Fruit fly (Drosophila melanogaster) whole organism, embryonic: Measurements from ENCODE around the gene Nagk.

Source experiments
- Abd-B ChIP-seq: fragments of 200-800 bp; sonication (Bioruptor generic); optimal IDR thresholded peaks from 2 replicates; lab custom pipeline; 2018; ENCODE audit warnings: missing biosample characterization, mild to moderate bottlenecking, missing genetic modification characterization, moderate library complexity
- Antp ChIP-seq: fragments of 200-800 bp; sonication (Bioruptor generic); optimal IDR thresholded peaks from 3 replicates; lab custom pipeline; 2016; ENCODE audit warnings: missing biosample characterization, missing genetic modification characterization
- Atf3 ChIP-seq: fragments of 200-800 bp; sonication (Bioruptor generic); optimal IDR thresholded peaks from 3 replicates; lab custom pipeline; 2016; ENCODE audit warnings: missing biosample characterization, missing genetic modification characterization
- Bdp1 ChIP-seq: fragments of 200-800 bp; sonication (Bioruptor generic); optimal IDR thresholded peaks from 3 replicates; lab custom pipeline; 2016; ENCODE audit warnings: missing biosample characterization, missing genetic modification characterization
- CG10321 ChIP-seq: fragments of 200-800 bp; sonication (Bioruptor generic); IDR thresholded peaks from 2 replicates; pipeline ENCODE4 v1.3.6; 2022; ENCODE audit warnings: missing biosample characterization, missing genetic modification characterization
- CG12744 ChIP-seq: fragments of 200-800 bp; sonication (Bioruptor generic); optimal IDR thresholded peaks from 2 replicates; lab custom pipeline; 2016; ENCODE audit warnings: missing biosample characterization, missing genetic modification characterization
- CG14965 ChIP-seq: fragments of 200-800 bp; sonication (Bioruptor generic); optimal IDR thresholded peaks from 2 replicates; lab custom pipeline; 2016; ENCODE audit warnings: missing biosample characterization, missing genetic modification characterization, borderline replicate concordance
- CG15479 ChIP-seq: fragments of 200-800 bp; sonication (Bioruptor generic); optimal IDR thresholded peaks from 3 replicates; lab custom pipeline; 2019; ENCODE audit warnings: missing biosample characterization, mild to moderate bottlenecking, missing genetic modification characterization, moderate library complexity
- CG1602 ChIP-seq: fragments of 200-800 bp; sonication (Bioruptor generic); optimal IDR thresholded peaks from 3 replicates; lab custom pipeline; 2016; ENCODE audit warnings: missing biosample characterization, missing genetic modification characterization
- CG17802 ChIP-seq: fragments of 200-800 bp; sonication (Bioruptor generic); optimal IDR thresholded peaks from 2 replicates; lab custom pipeline; 2018; ENCODE audit warnings: missing biosample characterization, mild to moderate bottlenecking, missing genetic modification characterization, moderate library complexity
- CG1792 ChIP-seq: fragments of 200-800 bp; sonication (Bioruptor generic); optimal IDR thresholded peaks from 2 replicates; lab custom pipeline; 2016; ENCODE audit warnings: missing biosample characterization, missing genetic modification characterization
- CG2678 ChIP-seq: fragments of 200-800 bp; sonication (Bioruptor generic); optimal IDR thresholded peaks from 3 replicates; lab custom pipeline; 2019; ENCODE audit warnings: missing biosample characterization, mild to moderate bottlenecking, missing genetic modification characterization, moderate library complexity
- CG31388 ChIP-seq: fragments of 200-800 bp; sonication (Bioruptor generic); optimal IDR thresholded peaks from 2 replicates; lab custom pipeline; 2016; ENCODE audit warnings: missing biosample characterization, missing genetic modification characterization
- CG33557 ChIP-seq: fragments of 200-800 bp; sonication (Bioruptor generic); optimal IDR thresholded peaks from 2 replicates; lab custom pipeline; 2019; ENCODE audit warnings: missing biosample characterization, mild to moderate bottlenecking, missing genetic modification characterization, moderate library complexity
- CG4617 ChIP-seq: fragments of 200-800 bp; sonication (Bioruptor generic); optimal IDR thresholded peaks from 3 replicates; lab custom pipeline; 2016; ENCODE audit warnings: missing biosample characterization, missing genetic modification characterization, borderline replicate concordance
- CG6254 ChIP-seq: fragments of 200-800 bp; sonication (Bioruptor generic); optimal IDR thresholded peaks from 3 replicates; lab custom pipeline; 2017; ENCODE audit warnings: mild to moderate bottlenecking, missing biosample characterization, missing genetic modification reagents, missing genetic modification characterization
- CG7786 ChIP-seq: fragments of 200-800 bp; sonication (Bioruptor generic); optimal IDR thresholded peaks from 2 replicates; lab custom pipeline; 2016; ENCODE audit warnings: missing biosample characterization, missing genetic modification characterization
- CG8089 ChIP-seq: fragments of 200-800 bp; sonication (Bioruptor generic); optimal IDR thresholded peaks from 3 replicates; lab custom pipeline; 2016; ENCODE audit warnings: missing biosample characterization, missing genetic modification characterization
- CG9437 ChIP-seq: fragments of 200-800 bp; sonication (Bioruptor generic); optimal IDR thresholded peaks from 2 replicates; lab custom pipeline; 2018; ENCODE audit warnings: missing biosample characterization, mild to moderate bottlenecking, missing genetic modification characterization
- Dip3 ChIP-seq: fragments of 200-800 bp; sonication (Bioruptor generic); optimal IDR thresholded peaks from 3 replicates; lab custom pipeline; 2016; ENCODE audit warnings: missing biosample characterization, missing genetic modification characterization
- Ets65A ChIP-seq: fragments of 200-800 bp; sonication (Bioruptor generic); peaks from one replicate; lab custom pipeline; 2016; ENCODE audit warnings: missing biosample characterization, missing genetic modification characterization
- HLH3B ChIP-seq: fragments of 200-800 bp; sonication (Bioruptor generic); IDR thresholded peaks from 2 replicates; pipeline ENCODE4 v1.3.6; 2022; ENCODE audit warnings: missing biosample characterization, missing genetic modification characterization
- Mad ChIP-seq: fragments of 200-800 bp; sonication (Bioruptor generic); optimal IDR thresholded peaks from 2 replicates; lab custom pipeline; 2016; ENCODE audit warnings: missing biosample characterization, missing genetic modification characterization
- Neu2 ChIP-seq: fragments of 200-800 bp; sonication (Bioruptor generic); optimal IDR thresholded peaks from 3 replicates; lab custom pipeline; 2016; ENCODE audit warnings: missing biosample characterization, missing genetic modification characterization, borderline replicate concordance
- Nf-YB ChIP-seq: fragments of 200-800 bp; sonication (Bioruptor generic); optimal IDR thresholded peaks from 3 replicates; lab custom pipeline; 2019; ENCODE audit warnings: missing biosample characterization, mild to moderate bottlenecking, missing genetic modification characterization, moderate library complexity
- Scr ChIP-seq: fragments of 200-800 bp; sonication (Bioruptor generic); IDR thresholded peaks from 2 replicates; pipeline ENCODE4 v1.3.6; 2022; ENCODE audit warnings: missing biosample characterization, missing genetic modification characterization; ENCODE audit not compliant: partially characterized antibody
- Side ChIP-seq: fragments of 200-800 bp; sonication (Bioruptor generic); optimal IDR thresholded peaks from 2 replicates; lab custom pipeline; 2016; ENCODE audit warnings: missing biosample characterization, missing genetic modification characterization
- Sox102F ChIP-seq: fragments of 200-800 bp; sonication (Bioruptor generic); optimal IDR thresholded peaks from 2 replicates; lab custom pipeline; 2018; ENCODE audit warnings: missing biosample characterization, mild to moderate bottlenecking, missing genetic modification characterization, moderate library complexity
- Taf1 ChIP-seq: fragments of 200-800 bp; sonication (Bioruptor generic); IDR thresholded peaks from 2 replicates; pipeline ENCODE4 v1.3.6; 2022; ENCODE audit warnings: missing biosample characterization, missing genetic modification characterization
- Trl ChIP-seq, 3 experiments: fragments of >200 bp in 2 of 3; fragments of 200-800 bp in 1 of 3; sonication (Bioruptor generic) in 1 of 3; optimal IDR thresholded peaks; 2 replicates in 1 of 3; 3 replicates in 2 of 3; lab custom pipeline; 2016 to 2017; ENCODE audit warnings: missing biosample characterization in 1 of 3, missing genetic modification characterization in 1 of 3
- ab ChIP-seq: fragments of 200-800 bp; sonication (Bioruptor generic); optimal IDR thresholded peaks from 2 replicates; lab custom pipeline; 2016; ENCODE audit warnings: missing biosample characterization, missing genetic modification characterization
- cas ChIP-seq: fragments of 200-800 bp; sonication (Bioruptor generic); IDR thresholded peaks from 2 replicates; pipeline ENCODE4 v1.3.6; 2022; ENCODE audit warnings: missing biosample characterization, missing genetic modification characterization
- cg ChIP-seq: fragments of 200-800 bp; sonication (Bioruptor generic); optimal IDR thresholded peaks from 3 replicates; lab custom pipeline; 2019; ENCODE audit warnings: missing biosample characterization, mild to moderate bottlenecking, missing genetic modification characterization, moderate library complexity
- dm ChIP-seq: fragments of 200-800 bp; sonication (Bioruptor generic); optimal IDR thresholded peaks from 3 replicates; lab custom pipeline; 2016; ENCODE audit warnings: missing biosample characterization, missing genetic modification characterization
- dmrt99B ChIP-seq: fragments of 200-800 bp; sonication (Bioruptor generic); optimal IDR thresholded peaks from 2 replicates; lab custom pipeline; 2018; ENCODE audit warnings: missing biosample characterization, mild to moderate bottlenecking, missing genetic modification characterization, moderate library complexity
- dysf ChIP-seq: fragments of 200-800 bp; sonication (Bioruptor generic); IDR thresholded peaks from 3 replicates; pipeline ENCODE4 v1.3.6; 2022; ENCODE audit warnings: missing biosample characterization, missing genetic modification characterization
- gcm2 ChIP-seq: fragments of 200-800 bp; sonication (Bioruptor generic); optimal IDR thresholded peaks from 2 replicates; lab custom pipeline; 2016; ENCODE audit warnings: missing biosample characterization, missing genetic modification characterization
- gsb ChIP-seq: fragments of 200-800 bp; sonication (Bioruptor generic); IDR thresholded peaks from 2 replicates; pipeline ENCODE4 v1.3.6; 2022; ENCODE audit warnings: missing biosample characterization, missing genetic modification characterization
- hth ChIP-seq: fragments of >200 bp; optimal IDR thresholded peaks from 2 replicates; lab custom pipeline; 2017; ENCODE audit warnings: inconsistent platforms
- kah ChIP-seq: fragments of 200-800 bp; sonication (Bioruptor generic); optimal IDR thresholded peaks from 2 replicates; lab custom pipeline; 2018; ENCODE audit warnings: missing biosample characterization, mild to moderate bottlenecking, missing genetic modification characterization
- lov ChIP-seq, 2 experiments: fragments of 200-800 bp in 1 of 2; fragments of >200 bp in 1 of 2; sonication (Bioruptor generic) in 1 of 2; IDR thresholded peaks in 1 of 2; optimal IDR thresholded peaks in 1 of 2; 2 replicates in 1 of 2; 3 replicates in 1 of 2; pipeline versions ENCODE4 v1.3.6 to Lab custom; 2017 to 2022; ENCODE audit warnings: missing biosample characterization in 1 of 2, missing genetic modification characterization in 1 of 2
- org-1 ChIP-seq: fragments of 200-800 bp; sonication (Bioruptor generic); optimal IDR thresholded peaks from 2 replicates; lab custom pipeline; 2017; ENCODE audit warnings: missing biosample characterization, missing genetic modification characterization
- row ChIP-seq: fragments of 200-800 bp; sonication (Bioruptor generic); IDR thresholded peaks from 3 replicates; pipeline ENCODE4 v1.3.6; 2022; ENCODE audit warnings: missing biosample characterization, missing genetic modification characterization
- schlank ChIP-seq: fragments of 200-800 bp; sonication (Bioruptor generic); optimal IDR thresholded peaks from 2 replicates; lab custom pipeline; 2018; ENCODE audit warnings: missing biosample characterization, mild to moderate bottlenecking, missing genetic modification characterization
- sima ChIP-seq: fragments of 200-800 bp; sonication (Bioruptor generic); optimal IDR thresholded peaks from 2 replicates; lab custom pipeline; 2016; ENCODE audit warnings: missing biosample characterization, missing genetic modification characterization
- slbo ChIP-seq: fragments of 200-800 bp; sonication (Bioruptor generic); IDR thresholded peaks from 2 replicates; pipeline ENCODE4 v1.3.6; 2022; ENCODE audit warnings: missing biosample characterization, missing genetic modification characterization
- vnd ChIP-seq: fragments of 200-800 bp; sonication (Bioruptor generic); IDR thresholded peaks from 3 replicates; pipeline ENCODE4 v1.3.6; 2022; ENCODE audit warnings: missing biosample characterization, missing genetic modification characterization; ENCODE audit not compliant: partially characterized antibody
- vvl ChIP-seq: fragments of 200-800 bp; sonication (Bioruptor generic); IDR thresholded peaks from 2 replicates; pipeline ENCODE4 v1.3.6; 2022; ENCODE audit warnings: missing biosample characterization, missing genetic modification characterization
- zfh1 ChIP-seq: fragments of 200-800 bp; sonication (Bioruptor generic); IDR thresholded peaks from 3 replicates; pipeline ENCODE4 v1.3.6; 2022; ENCODE audit warnings: missing biosample characterization, missing genetic modification characterization

Nagk gene

DNA sequence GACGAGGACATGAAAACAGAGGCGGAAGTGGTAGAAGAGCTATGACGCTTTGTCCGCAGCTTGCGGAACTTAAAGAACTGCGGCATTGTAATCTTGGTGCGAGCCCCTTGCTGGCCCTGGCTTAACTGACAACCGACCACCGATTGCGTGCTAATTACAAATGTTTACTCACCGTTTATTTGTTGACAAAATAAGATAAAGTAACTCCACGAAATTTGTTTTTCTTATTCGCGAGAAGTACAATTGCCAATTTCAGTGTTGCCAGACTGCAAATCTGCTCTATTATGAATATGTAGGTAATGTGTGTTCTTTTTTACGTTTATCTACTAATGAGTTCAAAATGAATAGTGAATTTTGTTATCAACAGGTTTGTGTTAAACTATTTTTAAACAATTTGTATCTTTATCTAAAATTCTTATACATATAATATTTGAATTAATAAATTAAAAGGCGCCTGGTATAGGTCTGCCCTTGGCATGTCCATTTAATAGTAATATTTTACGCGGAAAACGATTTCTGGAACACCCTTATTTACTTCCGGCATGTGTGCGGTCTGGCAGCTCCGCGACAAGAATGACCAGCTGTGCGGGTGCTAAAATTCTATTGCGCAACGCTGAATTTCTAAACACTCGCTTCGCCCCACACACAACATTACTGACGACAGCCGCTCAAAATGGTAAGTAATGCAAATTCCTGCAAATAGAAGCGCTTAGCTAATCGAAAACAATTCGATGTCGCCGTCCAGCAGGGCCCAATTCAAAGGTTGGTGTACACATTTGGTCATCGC is 13.8 kb upstream of the Nagk start, which contains the start of the genes Atg4b and Hibch (continued):
- TF ChIP-seq CG6254 (GFP tag; lab: Kevin White, UChicago) (peak; percentile 70), CG15479 (GFP tag; lab: Kevin White, UChicago) (peak; percentile 62), Scr (GFP tag; lab: Robert Waterston, UW) (peak; percentile 22; the same call in 1 of the 2 replicates), dysf (GFP tag; lab: Robert Waterston, UW) (peak; percentile 85), Side (GFP tag; lab: Kevin White, UChicago) (no peak), Mad (GFP tag; lab: Kevin White, UChicago) (peak; percentile 48), CG4617 (GFP tag; lab: Kevin White, UChicago) (peak; percentile 82), Antp (GFP tag; lab: Kevin White, UChicago) (no peak), CG31388 (GFP tag; lab: Kevin White, UChicago) (peak; percentile 54), org-1 (GFP tag; lab: Kevin White, UChicago) (peak; percentile 64), cas (GFP tag; lab: Robert Waterston, UW) (peak; percentile 69; the same call in 1 of the 2 replicates), dm (GFP tag; lab: Kevin White, UChicago) (no peak), row (GFP tag; lab: Robert Waterston, UW) (peak; percentile 97), lov (optimal IDR thresholded peaks at IDR 0.05; lab: Kevin White, UChicago) (no peak), lov (GFP tag; IDR thresholded peaks at IDR 0.05; lab: Robert Waterston, UW) (no peak), cg (GFP tag; lab: Kevin White, UChicago) (no peak), Neu2 (GFP tag; lab: Kevin White, UChicago) (no peak), CG2678 (tag; lab: Kevin White, UChicago) (peak; percentile 93), CG10321 (GFP tag; lab: Robert Waterston, UW) (no peak), zfh1 (peak; percentile 62; the same call in 2 of the 3 replicates), CG1602 (GFP tag; lab: Kevin White, UChicago) (peak; percentile 82), vnd (no peak), CG33557 (GFP tag; lab: Kevin White, UChicago) (peak; percentile 84), Atf3 (GFP tag; lab: Kevin White, UChicago) (no peak), kah (GFP tag; lab: Kevin White, UChicago) (peak; percentile 65), sima (GFP tag; lab: Kevin White, UChicago) (no peak), CG12744 (no peak), Ets65A (GFP tag; lab: Kevin White, UChicago) (peak; percentile 89), CG9437 (peak; percentile 72), Trl (optimal IDR thresholded peaks at IDR 0.05; lab: Kevin White, UChicago) (no peak), Trl (GFP tag; optimal IDR thresholded peaks at IDR 0.05; lab: Kevin White, UChicago) (no peak), vvl (peak; percentile 81; the same call in 1 of the 2 replicates), HLH3B (GFP tag; lab: Robert Waterston, UW) (peak; percentile 78), Sox102F (no peak), CG17802 (peak; percentile 23), gcm2 (GFP tag; lab: Kevin White, UChicago) (peak; percentile 4), hth (lab: Kevin White, UChicago) (no peak), Nf-YB (GFP tag; lab: Kevin White, UChicago) (peak; percentile 67), schlank (peak; percentile 18), slbo (GFP tag; lab: Robert Waterston, UW) (peak; percentile 91), Abd-B (GFP tag; lab: Kevin White, UChicago) (no peak), CG1792 (GFP tag; lab: Kevin White, UChicago) (no peak), CG14965 (no peak), CG8089 (no peak), Dip3 (GFP tag; lab: Kevin White, UChicago) (peak; percentile 48), CG7786 (GFP tag; lab: Kevin White, UChicago) (no peak), Bdp1 (GFP tag; lab: Kevin White, UChicago) (peak; percentile 26), ab (no peak), dmrt99B (tag; lab: Kevin White, UChicago) (no peak), gsb (GFP tag; lab: Robert Waterston, UW) (no peak; the same call in 1 of the 2 replicates), Taf1 (GFP tag; lab: Robert Waterston, UW) (peak; percentile 61; the same call in 1 of the 2 replicates)
